Fruit fly (Drosophila melanogaster): Measurements from ENCODE around the gene r.

The r gene

dm6 chrX:16637106-16637590 lies 18.0 kb upstream of the r start, which contains the start of gene Rok (continued):
- TF ChIP-seq Bgb (GFP tag; IDR thresholded peaks at IDR 0.05; ENCODE audit: partially characterized antibody) (peak; percentile 87), gfzf (GFP tag; optimal IDR thresholded peaks at IDR 0.05) (peak; percentile 40), CG12659 (GFP tag; optimal IDR thresholded peaks at IDR 0.05) (peak; percentile 48), CG42726 (GFP tag; IDR thresholded peaks at IDR 0.05; ENCODE audit: partially characterized antibody) (peak; percentile 91), CG2129 (GFP tag; IDR thresholded peaks at IDR 0.05; ENCODE audit: partially characterized antibody) (peak; percentile 59), CG10431 (GFP tag; optimal IDR thresholded peaks at IDR 0.05) (no peak), CG16813 (GFP tag; IDR thresholded peaks at IDR 0.05; ENCODE audit: partially characterized antibody) (peak; percentile 85), Mad (GFP tag; optimal IDR thresholded peaks at IDR 0.05) (no peak), CG17912 (GFP tag; optimal IDR thresholded peaks at IDR 0.05) (no peak), Med (GFP tag) (peak; percentile 74), CG14667 (GFP tag; IDR thresholded peaks at IDR 0.05) (no peak), tna (GFP tag; IDR thresholded peaks at IDR 0.05; ENCODE audit: partially characterized antibody) (peak; percentile 58), CG13287 (GFP tag; IDR thresholded peaks at IDR 0.05; ENCODE audit: partially characterized antibody) (peak; percentile 77), BEAF-32 (GFP tag; optimal IDR thresholded peaks at IDR 0.05) (peak; percentile 95), nom (GFP tag; optimal IDR thresholded peaks at IDR 0.05) (peak; percentile 11), wor (GFP tag; IDR thresholded peaks at IDR 0.05) (no peak), abd-A (tag; optimal IDR thresholded peaks at IDR 0.05) (no peak), Adf1 (GFP tag; IDR thresholded peaks at IDR 0.05) (peak; percentile 53), knrl (GFP tag; IDR thresholded peaks at IDR 0.05; ENCODE audit: partially characterized antibody) (peak; percentile 83), CG11560 (tag; IDR thresholded peaks at IDR 0.05) (peak; percentile 96; the same call in 2 of the 3 replicates), lmd (GFP tag; IDR thresholded peaks at IDR 0.05) (peak; percentile 13; the same call in 1 of the 2 replicates), CG34224 (GFP tag; IDR thresholded peaks at IDR 0.05; ENCODE audit: partially characterized antibody) (peak; percentile 57; the same call in 2 of the 3 replicates), Kr (GFP tag; optimal IDR thresholded peaks at IDR 0.05) (no peak), Antp (GFP tag; optimal IDR thresholded peaks at IDR 0.05) (peak; percentile 9), Neu2 (GFP tag; optimal IDR thresholded peaks at IDR 0.05; ENCODE audit: borderline replicate concordance) (peak; percentile 96), hbn (GFP tag; IDR thresholded peaks at IDR 0.05; ENCODE audit: partially characterized antibody) (peak; percentile 69), CG7987 (GFP tag; optimal IDR thresholded peaks at IDR 0.05) (no peak), Rfx (GFP tag; IDR thresholded peaks at IDR 0.05) (peak; percentile 26; the same call in 1 of the 2 replicates), CG4360 (GFP tag; IDR thresholded peaks at IDR 0.05) (peak; percentile 96), stwl (tag; optimal IDR thresholded peaks at IDR 0.05) (peak; percentile 27), CG6854 (GFP tag; optimal IDR thresholded peaks at IDR 0.05) (peak; percentile 42), Fer1 (GFP tag; optimal IDR thresholded peaks at IDR 0.05) (peak; percentile 7), CG30020 (tag; optimal IDR thresholded peaks at IDR 0.05) (peak; percentile 46), shn (GFP tag; optimal IDR thresholded peaks at IDR 0.05) (no peak), Myb (GFP tag; optimal IDR thresholded peaks at IDR 0.05) (peak; percentile 16), CG9817 (tag; optimal IDR thresholded peaks at IDR 0.05) (no peak), CTCF (GFP tag; optimal IDR thresholded peaks at IDR 0.05) (peak; percentile 93), NfI (GFP tag; optimal IDR thresholded peaks at IDR 0.05) (no peak), crol (GFP tag; IDR thresholded peaks at IDR 0.05) (peak; percentile 67), ci (GFP tag; IDR thresholded peaks at IDR 0.05) (peak; percentile 11; the same call in 1 of the 3 replicates), Opbp (GFP tag; IDR thresholded peaks at IDR 0.05; ENCODE audit: partially characterized antibody) (peak; percentile 78), CG11456 (GFP tag; IDR thresholded peaks at IDR 0.05) (peak; percentile 33; the same call in 1 of the 3 replicates), Gug (GFP tag; IDR thresholded peaks at IDR 0.05) (peak; percentile 47; the same call in 1 of the 4 replicates), stc (GFP tag; IDR thresholded peaks at IDR 0.05) (peak; percentile 17; the same call in 1 of the 2 replicates), hb (GFP tag; IDR thresholded peaks at IDR 0.05; ENCODE audit: partially characterized antibody) (peak; percentile 87), Dll (GFP tag; IDR thresholded peaks at IDR 0.05; ENCODE audit: partially characterized antibody) (peak; percentile 77), CG11398 (GFP tag; optimal IDR thresholded peaks at IDR 0.05) (no peak), zen2 (GFP tag; IDR thresholded peaks at IDR 0.05; ENCODE audit: partially characterized antibody) (peak; percentile 61; the same call in 2 of the 3 replicates), CG15011 (GFP tag; optimal IDR thresholded peaks at IDR 0.05) (no peak)
